Worm (Caenorhabditis elegans): Measurements from ENCODE around the gene sdhb-1.

Gene sdhb-1

DNA sequence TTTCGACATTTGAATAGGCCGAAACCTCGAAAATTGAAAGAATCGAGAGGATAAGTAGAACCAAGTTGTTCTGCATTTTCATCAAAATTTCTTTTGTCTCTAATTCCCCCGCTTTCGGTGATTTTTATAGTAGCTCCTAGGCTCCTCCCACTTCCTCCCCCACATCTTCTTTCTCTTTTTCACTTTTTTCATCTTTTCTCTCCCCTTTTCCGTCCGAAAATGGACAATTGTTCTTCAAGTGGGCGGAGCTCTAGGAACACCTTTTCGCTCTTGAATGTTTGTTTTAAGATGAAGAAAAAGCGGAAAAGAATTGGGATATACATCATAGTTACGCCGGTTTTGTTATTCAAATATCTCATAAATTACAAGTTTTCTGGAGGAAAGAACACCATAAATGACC lies 6.0 kb downstream of the sdhb-1 start, which contains the start of gene F42A8.1:
F42A8.1 (minus strand) TSS at position 101 of the 400 bp plus-strand sequence.
- TF ChIP-seq snpc-4 (tag; optimal IDR thresholded peaks at IDR 0.05) (no peak), pha-4 (tag; optimal IDR thresholded peaks at IDR 0.05) (no peak), nhr-237 (tag; optimal IDR thresholded peaks at IDR 0.05) (no peak), lin-13 (tag; optimal IDR thresholded peaks at IDR 0.05) (no peak), ham-2 (GFP tag; optimal IDR thresholded peaks at IDR 0.05) (no peak), unc-62 (GFP tag; optimal IDR thresholded peaks at IDR 0.05) (no peak), lsy-2 (tag; optimal IDR thresholded peaks at IDR 0.05) (no peak), zip-8 (tag; optimal IDR thresholded peaks at IDR 0.05) (no peak), ceh-43 (GFP tag; optimal IDR thresholded peaks at IDR 0.05) (no peak), cnd-1 (tag; optimal IDR thresholded peaks at IDR 0.05) (no peak), blmp-1 (tag; optimal IDR thresholded peaks at IDR 0.05) (no peak), sem-2 (GFP tag; optimal IDR thresholded peaks at IDR 0.05) (no peak), M03D4.4 (tag; optimal IDR thresholded peaks at IDR 0.05) (no peak), ztf-11 (tag; optimal IDR thresholded peaks at IDR 0.05) (no peak), flh-1 (GFP tag; optimal IDR thresholded peaks at IDR 0.05) (no peak), ceh-83 (GFP tag; optimal IDR thresholded peaks at IDR 0.05) (no peak), elt-3 (tag; optimal IDR thresholded peaks at IDR 0.05) (no peak), sptf-1 (tag; optimal IDR thresholded peaks at IDR 0.05) (no peak), nhr-12 (tag; optimal IDR thresholded peaks at IDR 0.05) (no peak)

DNA sequence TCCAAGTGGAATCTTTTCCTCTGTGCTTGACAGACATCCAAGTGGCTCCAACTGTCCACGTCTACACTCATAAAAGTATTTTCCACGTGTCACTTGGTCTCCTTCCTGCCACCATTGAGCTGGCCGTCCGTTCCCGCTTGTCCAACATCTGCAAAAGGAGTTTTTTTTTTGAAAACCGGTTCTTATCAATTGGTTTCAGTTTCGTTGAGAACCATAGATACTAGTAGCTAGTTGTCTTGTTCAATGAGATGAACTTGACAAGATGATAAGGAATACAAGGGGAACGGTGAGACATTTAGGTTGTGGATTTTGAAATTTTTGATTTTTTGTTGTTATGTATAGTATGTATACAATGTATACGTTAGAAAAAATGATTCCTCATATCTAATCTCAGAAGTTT lies 6.7 kb downstream of the sdhb-1 start:
- TF ChIP-seq ztf-11 (tag; optimal IDR thresholded peaks at IDR 0.05): no peak
- no peak for TF ChIP-seq nhr-2 (tag; optimal IDR thresholded peaks at IDR 0.05)
- TF ChIP-seq lin-13 (tag; optimal IDR thresholded peaks at IDR 0.05): no peak
- TF ChIP-seq blmp-1 (tag; optimal IDR thresholded peaks at IDR 0.05): no peak
- TF ChIP-seq nhr-237 (tag; optimal IDR thresholded peaks at IDR 0.05): no peak
- TF ChIP-seq bed-3 (GFP tag; optimal IDR thresholded peaks at IDR 0.05): no peak
- no peak for TF ChIP-seq lsy-2 (tag; optimal IDR thresholded peaks at IDR 0.05)
- no peak for TF ChIP-seq drap-1 (GFP tag; optimal IDR thresholded peaks at IDR 0.05)
- TF ChIP-seq nhr-28 (tag; optimal IDR thresholded peaks at IDR 0.05): no peak
- TF ChIP-seq unc-120 (tag; optimal IDR thresholded peaks at IDR 0.05; ENCODE audit: poor library complexity, severe bottlenecking): no peak
- TF ChIP-seq nhr-12 (tag; optimal IDR thresholded peaks at IDR 0.05): no peak

DNA sequence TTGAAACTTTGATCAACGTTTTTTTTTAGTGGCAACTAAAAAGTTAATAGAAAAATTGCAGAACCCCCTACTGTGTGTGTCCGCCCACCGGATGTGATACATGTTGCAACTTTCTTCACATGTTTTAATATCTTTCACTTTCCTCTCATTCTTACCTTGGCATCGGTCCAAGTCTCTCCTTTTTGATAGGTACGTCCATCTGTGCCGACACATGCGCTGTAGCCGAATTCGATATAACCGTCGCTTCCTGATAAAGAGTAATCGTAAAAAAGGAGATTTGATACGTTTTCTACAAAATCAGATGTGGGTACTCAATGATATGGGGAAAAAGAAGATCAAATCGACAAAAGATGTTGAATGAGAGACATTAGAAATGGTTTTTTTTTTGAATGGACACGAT lies 7.4 kb downstream of the sdhb-1 start:
- TF ChIP-seq ztf-11 (tag; optimal IDR thresholded peaks at IDR 0.05) (no peak), pha-4 (tag; optimal IDR thresholded peaks at IDR 0.05) (no peak), ceh-39 (tag; optimal IDR thresholded peaks at IDR 0.05) (no peak), ham-2 (GFP tag; optimal IDR thresholded peaks at IDR 0.05) (no peak), zip-8 (tag; optimal IDR thresholded peaks at IDR 0.05) (no peak), nhr-76 (tag; optimal IDR thresholded peaks at IDR 0.05) (no peak), bed-3 (GFP tag; optimal IDR thresholded peaks at IDR 0.05) (no peak), blmp-1 (tag; optimal IDR thresholded peaks at IDR 0.05) (no peak)

DNA sequence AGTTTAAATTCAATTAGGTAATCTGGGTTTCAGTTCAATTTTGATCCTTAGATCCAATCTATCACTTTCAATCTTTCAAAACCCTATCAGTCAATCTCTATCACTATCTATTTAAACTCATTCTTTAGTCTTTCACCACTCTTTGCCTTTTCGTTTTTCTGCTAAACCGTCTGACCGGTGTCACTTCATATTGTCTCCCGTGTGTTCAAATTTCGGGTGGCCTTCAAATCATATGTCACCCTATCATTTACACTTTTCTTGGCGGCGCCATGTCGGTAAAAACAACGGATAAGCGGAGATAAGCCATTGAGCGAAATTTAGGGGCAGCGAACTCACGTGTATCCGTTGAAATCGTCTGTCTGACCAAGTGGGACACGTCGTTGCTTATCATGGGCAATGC lies 8.6 kb downstream of the sdhb-1 start:
- TF ChIP-seq unc-62 (GFP tag; optimal IDR thresholded peaks at IDR 0.05) (no peak), nhr-2 (tag; optimal IDR thresholded peaks at IDR 0.05) (no peak), blmp-1 (tag; optimal IDR thresholded peaks at IDR 0.05) (no peak), elt-3 (tag; optimal IDR thresholded peaks at IDR 0.05) (peak; percentile 20)

DNA sequence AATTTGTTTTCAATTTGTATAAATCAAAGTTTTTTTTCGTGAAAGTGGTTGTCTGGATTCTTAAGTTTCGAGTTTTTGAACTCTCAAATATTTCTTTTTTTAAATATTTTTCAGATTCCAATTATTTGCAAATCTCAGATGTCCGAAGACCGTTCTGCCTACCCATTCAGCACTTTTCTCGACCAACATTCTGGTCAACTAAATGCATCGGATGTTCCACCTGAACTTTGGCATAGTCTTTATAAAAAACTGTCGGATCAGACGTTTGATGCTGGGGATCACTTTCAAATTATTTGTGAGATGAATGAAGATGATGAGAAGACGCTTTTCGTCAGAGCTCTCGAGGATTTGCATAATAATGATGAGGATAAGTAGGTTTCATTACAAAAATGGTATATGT lies 13.7 kb downstream of the sdhb-1 start, which contains the start of gene ttll-12:
ttll-12 (plus strand) TSS at position 139 of the 400 bp plus-strand sequence.
- no peak for TF ChIP-seq ztf-11 (tag; optimal IDR thresholded peaks at IDR 0.05)
- no peak for TF ChIP-seq nhr-28 (tag; optimal IDR thresholded peaks at IDR 0.05)
- no peak for TF ChIP-seq nhr-76 (tag; optimal IDR thresholded peaks at IDR 0.05)
- TF ChIP-seq ceh-43 (GFP tag; optimal IDR thresholded peaks at IDR 0.05): no peak
- no peak for TF ChIP-seq sem-2 (GFP tag; optimal IDR thresholded peaks at IDR 0.05)
- TF ChIP-seq ces-1 (GFP tag; optimal IDR thresholded peaks at IDR 0.05): no peak
- TF ChIP-seq nhr-2 (tag; optimal IDR thresholded peaks at IDR 0.05): no peak
- TF ChIP-seq unc-62 (GFP tag; optimal IDR thresholded peaks at IDR 0.05): no peak
- no peak for TF ChIP-seq elt-1 (tag; optimal IDR thresholded peaks at IDR 0.05; ENCODE audit: borderline replicate concordance, insufficient read depth)
- no peak for TF ChIP-seq lin-32 (GFP tag; optimal IDR thresholded peaks at IDR 0.05)
- no peak for TF ChIP-seq snpc-4 (tag; optimal IDR thresholded peaks at IDR 0.05)
- TF ChIP-seq sptf-1 (tag; optimal IDR thresholded peaks at IDR 0.05): no peak
- TF ChIP-seq nhr-12 (tag; optimal IDR thresholded peaks at IDR 0.05): no peak
- no peak for TF ChIP-seq hlh-1 (tag; optimal IDR thresholded peaks at IDR 0.05)
- no peak for TF ChIP-seq ham-2 (GFP tag; optimal IDR thresholded peaks at IDR 0.05)
